Worm (Caenorhabditis elegans) whole organism, early embryonic: ENCODE measurements around the gene myo-2.

Source experiments
- B0310.2 ChIP-seq: sonication (generic microtip); optimal IDR thresholded peaks from 2 replicates; lab custom pipeline; 2016; ENCODE audit warnings: mild to moderate bottlenecking, missing genetic modification characterization, missing compliant biosample characterization
- F13C5.2 ChIP-seq: sonication (generic microtip); optimal IDR thresholded peaks from 2 replicates; lab custom pipeline; 2017; ENCODE audit warnings: mild to moderate bottlenecking, missing genetic modification characterization, inconsistent platforms, missing compliant biosample characterization
- aly-1 ChIP-seq: sonication (generic microtip); optimal IDR thresholded peaks from 2 replicates; lab custom pipeline; 2016; ENCODE audit warnings: missing genetic modification characterization, missing compliant biosample characterization
- ama-1 ChIP-seq: fragments of 150-350 bp; optimal IDR thresholded peaks from 2 replicates; lab custom pipeline; 2014
- ceh-13 ChIP-seq: fragments of 200-800 bp; sonication (Bioruptor generic); optimal IDR thresholded peaks from 2 replicates; lab custom pipeline; 2018; ENCODE audit warnings: mild to moderate bottlenecking, missing genetic modification characterization, missing compliant biosample characterization
- ceh-36 ChIP-seq: sonication (generic microtip); optimal IDR thresholded peaks from 2 replicates; lab custom pipeline; 2016; ENCODE audit warnings: missing genetic modification characterization, inconsistent platforms, missing compliant biosample characterization
- ets-7 ChIP-seq: sonication (generic microtip); optimal IDR thresholded peaks from 2 replicates; lab custom pipeline; 2016; ENCODE audit warnings: missing genotype, missing genetic modification characterization, missing compliant biosample characterization
- flt-1 ChIP-seq: fragments of 200-800 bp; sonication (Bioruptor generic); IDR thresholded peaks from 2 replicates; pipeline ENCODE4 v1.3.6; 2022; ENCODE audit warnings: missing genetic modification characterization, missing compliant biosample characterization
- hmbx-1 ChIP-seq: sonication (generic microtip); optimal IDR thresholded peaks from 2 replicates; lab custom pipeline; 2016; ENCODE audit warnings: mild to moderate bottlenecking, missing genetic modification characterization, missing compliant biosample characterization
- hmg-4 ChIP-seq: fragments of 200-800 bp; sonication (Bioruptor generic); optimal IDR thresholded peaks from 2 replicates; lab custom pipeline; 2018; ENCODE audit warnings: mild to moderate bottlenecking, missing genetic modification characterization, missing compliant biosample characterization
- hnd-1 ChIP-seq: sonication (generic microtip); optimal IDR thresholded peaks from 2 replicates; lab custom pipeline; 2016; ENCODE audit warnings: missing genetic modification characterization, missing compliant biosample characterization
- pes-1 ChIP-seq: fragments of 200-800 bp; sonication (Bioruptor generic); IDR thresholded peaks from 2 replicates; pipeline ENCODE4 v1.3.6; 2022; ENCODE audit warnings: missing genetic modification reagents, missing genetic modification characterization, missing compliant biosample characterization
- scrt-1 ChIP-seq: fragments of 200-800 bp; sonication (Bioruptor generic); IDR thresholded peaks from 2 replicates; pipeline ENCODE4 v1.3.6; 2022; ENCODE audit warnings: missing genetic modification characterization, missing compliant biosample characterization
- sea-1 ChIP-seq: fragments of 200-800 bp; sonication (Bioruptor generic); conservative IDR thresholded peaks from 2 replicates; pipeline ENCODE4 v1.3.6; 2022; ENCODE audit warnings: missing genetic modification characterization, missing compliant biosample characterization
- tbx-11 ChIP-seq: fragments of 200-800 bp; sonication (Bioruptor generic); IDR thresholded peaks from 2 replicates; pipeline ENCODE4 v1.3.6; 2022; ENCODE audit warnings: missing genetic modification characterization, missing compliant biosample characterization
- tbx-37 ChIP-seq: fragments of 200-800 bp; sonication (Bioruptor generic); conservative IDR thresholded peaks from 2 replicates; pipeline ENCODE4 v1.3.6; 2022; ENCODE audit warnings: missing genetic modification reagents, missing genetic modification characterization, missing compliant biosample characterization
- tra-4 ChIP-seq: sonication (generic microtip); optimal IDR thresholded peaks from 2 replicates; lab custom pipeline; 2017; ENCODE audit warnings: missing genetic modification characterization, missing compliant biosample characterization

The myo-2 gene

ce11 chrX:12439998-12440722, 27.7 kb upstream of the myo-2 start:
- TF ChIP-seq ceh-36 (tag; lab: Kevin White, UChicago) (no peak), hmbx-1 (tag; lab: Kevin White, UChicago) (no peak), hnd-1 (tag; lab: Kevin White, UChicago) (no peak), tra-4 (no peak), sea-1 (no peak), hmg-4 (no peak), tbx-11 (GFP tag; lab: Robert Waterston, UW) (no peak), F13C5.2 (tag; lab: Kevin White, UChicago) (no peak), ets-7 (tag; lab: Kevin White, UChicago) (no peak), tbx-37 (no peak)

ce11 chrX:12444423-12444822, 23.4 kb upstream of the myo-2 start:
- TF ChIP-seq hmg-4 (no peak), ama-1 (no peak), tbx-11 (GFP tag; lab: Robert Waterston, UW) (no peak), aly-1 (tag; lab: Kevin White, UChicago) (no peak), sea-1 (no peak), scrt-1 (GFP tag; lab: Robert Waterston, UW) (no peak), B0310.2 (tag; lab: Kevin White, UChicago) (no peak), tra-4 (no peak), tbx-37 (no peak), hmbx-1 (tag; lab: Kevin White, UChicago) (no peak)

- TF ChIP-seq tbx-11 (GFP tag; lab: Robert Waterston, UW) = no peak
- no peak for TF ChIP-seq tra-4
- TF ChIP-seq flt-1 (GFP tag; lab: Robert Waterston, UW) = no peak
- no peak for TF ChIP-seq hmg-4
- no peak for TF ChIP-seq tbx-37
- TF ChIP-seq sea-1 = no peak
- TF ChIP-seq ceh-13 = no peak
- no peak for TF ChIP-seq aly-1 (tag; lab: Kevin White, UChicago)
- no peak for TF ChIP-seq hnd-1 (tag; lab: Kevin White, UChicago)
- TF ChIP-seq F13C5.2 (tag; lab: Kevin White, UChicago) = no peak
- TF ChIP-seq pes-1 = no peak
- TF ChIP-seq B0310.2 (tag; lab: Kevin White, UChicago) = no peak
- no peak for TF ChIP-seq ceh-36 (tag; lab: Kevin White, UChicago)
- TF ChIP-seq hmbx-1 (tag; lab: Kevin White, UChicago) = no peak
- no peak for TF ChIP-seq ama-1
- no peak for TF ChIP-seq ets-7 (tag; lab: Kevin White, UChicago)
Observed at ce11 chrX:12446572-12446971, 21.3 kb upstream of the myo-2 start.

- TF ChIP-seq ceh-36 (tag; lab: Kevin White, UChicago) (no peak), hmg-4 (peak; percentile 22), tra-4 (no peak), hnd-1 (tag; lab: Kevin White, UChicago) (no peak), ama-1 (no peak)
Observed at ce11 chrX:12449262-12449942, 18.5 kb upstream of the myo-2 start, which contains the start of gene T18D3.6. Gene T18D3.6 (plus strand): TSS chrX:12449892.

- no peak for TF ChIP-seq ceh-36 (tag; lab: Kevin White, UChicago)
- TF ChIP-seq hnd-1 (tag; lab: Kevin White, UChicago) = no peak
- no peak for TF ChIP-seq ceh-13
- TF ChIP-seq B0310.2 (tag; lab: Kevin White, UChicago) = no peak
- TF ChIP-seq tbx-37 = no peak
- TF ChIP-seq flt-1 (GFP tag; lab: Robert Waterston, UW) = no peak
- TF ChIP-seq F13C5.2 (tag; lab: Kevin White, UChicago) = no peak
- no peak for TF ChIP-seq tra-4
- no peak for TF ChIP-seq sea-1
- TF ChIP-seq ets-7 (tag; lab: Kevin White, UChicago) = no peak
- TF ChIP-seq tbx-11 (GFP tag; lab: Robert Waterston, UW) = no peak
- TF ChIP-seq hmbx-1 (tag; lab: Kevin White, UChicago) = no peak
- no peak for TF ChIP-seq hmg-4
- TF ChIP-seq aly-1 (tag; lab: Kevin White, UChicago) = no peak
- TF ChIP-seq pes-1 = no peak
- no peak for TF ChIP-seq ama-1
- no peak for TF ChIP-seq scrt-1 (GFP tag; lab: Robert Waterston, UW)
Observed at ce11 chrX:12451258-12451657, 16.6 kb upstream of the myo-2 start.

- TF ChIP-seq B0310.2 (tag; lab: Kevin White, UChicago) = no peak
- no peak for TF ChIP-seq ceh-13
- 0 out of 2 replicates have a peak, but pooled peaks have one; percentile 18 for TF ChIP-seq tbx-11 (GFP tag; lab: Robert Waterston, UW)
- TF ChIP-seq scrt-1 (GFP tag; lab: Robert Waterston, UW) = no peak
- no peak for TF ChIP-seq hnd-1 (tag; lab: Kevin White, UChicago)
- 0 out of 2 replicates have a peak, but pooled peaks have one; percentile 71 for TF ChIP-seq sea-1
- TF ChIP-seq hmg-4 = peak; percentile 76
- peak; percentile 4 for TF ChIP-seq ets-7 (tag; lab: Kevin White, UChicago)
- peak; percentile 44 for TF ChIP-seq aly-1 (tag; lab: Kevin White, UChicago)
- no peak for TF ChIP-seq pes-1
- no peak for TF ChIP-seq hmbx-1 (tag; lab: Kevin White, UChicago)
- no peak for TF ChIP-seq F13C5.2 (tag; lab: Kevin White, UChicago)
Observed at ce11 chrX:12452143-12452570, 15.7 kb upstream of the myo-2 start.

- TF ChIP-seq F13C5.2 (tag; lab: Kevin White, UChicago) (no peak), hnd-1 (tag; lab: Kevin White, UChicago) (no peak), tra-4 (no peak), tbx-37 (no peak), tbx-11 (GFP tag; lab: Robert Waterston, UW) (no peak)
Observed at ce11 chrX:12454290-12454795, 13.5 kb upstream of the myo-2 start, which contains the start of the genes T18D3.9 and T18D3.1. Gene T18D3.9 (minus strand): TSS chrX:12454457. Gene T18D3.1 (plus strand): TSS chrX:12454745.
